Fruit fly (Drosophila melanogaster): ENCODE results near the gene CG9297.

DNA sequence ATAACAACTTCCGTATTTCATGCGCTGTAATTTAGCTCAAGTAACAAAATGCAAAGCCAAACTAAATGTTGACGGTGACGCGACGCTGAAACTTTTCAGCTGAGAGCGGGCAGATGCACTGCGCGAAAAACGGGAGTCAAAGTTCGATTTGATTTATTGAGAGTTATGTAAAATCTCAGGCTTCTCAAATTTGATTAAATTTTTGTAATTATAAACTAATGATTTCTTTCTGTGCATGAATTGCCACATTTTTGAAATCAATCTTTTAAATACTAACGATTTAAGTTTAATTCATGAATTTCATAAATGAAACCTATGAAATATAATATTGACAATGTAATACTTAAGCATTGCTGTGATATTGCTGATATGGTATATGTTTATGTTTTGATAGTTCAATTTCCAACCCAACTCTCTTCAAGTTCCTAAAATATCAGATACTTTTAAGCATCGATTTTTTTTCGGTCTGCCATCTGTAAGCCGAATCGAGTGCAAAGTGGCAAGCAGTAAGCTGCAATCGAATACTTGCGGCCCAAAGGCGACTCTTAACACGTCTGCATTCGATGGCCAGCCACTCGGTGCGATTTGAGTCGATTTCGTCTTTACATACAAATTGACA, 51.4 kb downstream of the CG9297 start:
- TF ChIP-seq bab1 (GFP tag; optimal IDR thresholded peaks at IDR 0.05): no peak
- no peak for TF ChIP-seq CG5204 (GFP tag; optimal IDR thresholded peaks at IDR 0.05)
- TF ChIP-seq Clk (GFP tag; optimal IDR thresholded peaks at IDR 0.05): no peak
- no peak for TF ChIP-seq CG7045 (GFP tag; optimal IDR thresholded peaks at IDR 0.05)
- TF ChIP-seq tj (GFP tag; optimal IDR thresholded peaks at IDR 0.05): peak; percentile 60
- no peak for TF ChIP-seq cnc (optimal IDR thresholded peaks at IDR 0.05)
- no peak for TF ChIP-seq CG1620 (GFP tag; optimal IDR thresholded peaks at IDR 0.05)
- TF ChIP-seq kay (GFP tag; ENCODE audit: borderline replicate concordance): no peak
- TF ChIP-seq toe (GFP tag; optimal IDR thresholded peaks at IDR 0.05): no peak
- TF ChIP-seq CG7101 (tag; optimal IDR thresholded peaks at IDR 0.05): no peak
- no peak for TF ChIP-seq CG33017 (tag; optimal IDR thresholded peaks at IDR 0.05)
- no peak for TF ChIP-seq Hr96 (GFP tag; optimal IDR thresholded peaks at IDR 0.05)
- no peak for TF ChIP-seq cic (GFP tag; optimal IDR thresholded peaks at IDR 0.05)
- TF ChIP-seq CG11617 (GFP tag; optimal IDR thresholded peaks at IDR 0.05): no peak
